Fruit fly (Drosophila melanogaster) whole organism, embryonic: ENCODE data around the gene Rpn12.

Experiments used
- Adf1 ChIP-seq: fragments of 200-800 bp; sonication (Bioruptor generic); IDR thresholded peaks from 2 replicates; pipeline ENCODE4 v1.3.6; 2022; ENCODE audit warnings: missing biosample characterization, missing genetic modification characterization
- Bdp1 ChIP-seq: fragments of 200-800 bp; sonication (Bioruptor generic); optimal IDR thresholded peaks from 3 replicates; lab custom pipeline; 2016; ENCODE audit warnings: missing biosample characterization, missing genetic modification characterization
- Blimp-1 ChIP-seq: fragments of 200-800 bp; sonication (Bioruptor generic); optimal IDR thresholded peaks from 3 replicates; lab custom pipeline; 2018; ENCODE audit warnings: missing biosample characterization, missing genetic modification characterization, mild to moderate bottlenecking, moderate library complexity, missing genetic modification reagents
- C15 ChIP-seq: fragments of 200-800 bp; sonication (Bioruptor generic); IDR thresholded peaks from 3 replicates; pipeline ENCODE4 v1.3.6; 2022; ENCODE audit warnings: missing biosample characterization, missing genetic modification characterization
- CG11504 ChIP-seq: fragments of 200-800 bp; sonication (Bioruptor generic); optimal IDR thresholded peaks from 3 replicates; lab custom pipeline; 2019; ENCODE audit warnings: missing biosample characterization, mild to moderate bottlenecking, missing genetic modification characterization, moderate library complexity
- CG11696 ChIP-seq: fragments of 200-800 bp; sonication (Bioruptor generic); IDR thresholded peaks from 2 replicates; pipeline ENCODE4 v1.3.6; 2022; ENCODE audit warnings: missing biosample characterization, missing genetic modification characterization
- CG12299 ChIP-seq: fragments of 200-800 bp; sonication (Bioruptor generic); optimal IDR thresholded peaks from 2 replicates; lab custom pipeline; 2018; ENCODE audit warnings: missing biosample characterization, mild to moderate bottlenecking, missing genetic modification characterization
- CG13123 ChIP-seq: fragments of 200-800 bp; sonication (Bioruptor generic); optimal IDR thresholded peaks from 2 replicates; lab custom pipeline; 2016; ENCODE audit warnings: missing biosample characterization, missing genetic modification characterization
- CG14050 ChIP-seq: fragments of 200-800 bp; sonication (Bioruptor generic); IDR thresholded peaks from 3 replicates; pipeline ENCODE4 v1.3.6; 2022; ENCODE audit warnings: missing biosample characterization, missing genetic modification characterization
- CG14710 ChIP-seq: fragments of 200-800 bp; sonication (Bioruptor generic); optimal IDR thresholded peaks from 3 replicates; lab custom pipeline; 2019; ENCODE audit warnings: missing biosample characterization, mild to moderate bottlenecking, missing genetic modification characterization, moderate library complexity
- CG15073 ChIP-seq: fragments of 200-800 bp; sonication (Bioruptor generic); optimal IDR thresholded peaks from 2 replicates; lab custom pipeline; 2016; ENCODE audit warnings: missing biosample characterization, missing genetic modification characterization
- CG17328 ChIP-seq: fragments of 200-800 bp; sonication (Bioruptor generic); IDR thresholded peaks from 2 replicates; pipeline ENCODE4 v1.3.6; 2022; ENCODE audit warnings: missing biosample characterization, missing genetic modification characterization
- CG17361 ChIP-seq: fragments of 200-800 bp; sonication (Bioruptor generic); IDR thresholded peaks from 3 replicates; pipeline ENCODE4 v1.3.6; 2022; ENCODE audit warnings: missing biosample characterization, missing genetic modification characterization
- CG17385 ChIP-seq: fragments of 200-800 bp; sonication (Bioruptor generic); optimal IDR thresholded peaks from 3 replicates; lab custom pipeline; 2018; ENCODE audit warnings: missing biosample characterization, mild to moderate bottlenecking, missing genetic modification characterization
- CG18476 ChIP-seq: fragments of 200-800 bp; sonication (Bioruptor generic); optimal IDR thresholded peaks from 2 replicates; lab custom pipeline; 2016; ENCODE audit warnings: missing biosample characterization, mild to moderate bottlenecking, missing genetic modification characterization
- CG2199 ChIP-seq: fragments of 200-800 bp; sonication (Bioruptor generic); IDR thresholded peaks from 3 replicates; pipeline ENCODE4 v1.3.6; 2022; ENCODE audit warnings: missing biosample characterization, missing genetic modification characterization
- CG3407 ChIP-seq: fragments of 200-800 bp; sonication (Bioruptor generic); optimal IDR thresholded peaks from 2 replicates; lab custom pipeline; 2018; ENCODE audit warnings: missing biosample characterization, mild to moderate bottlenecking, missing genetic modification characterization
- CG42726 ChIP-seq: fragments of 200-800 bp; sonication (Bioruptor generic); IDR thresholded peaks from 2 replicates; pipeline ENCODE4 v1.3.6; 2022; ENCODE audit warnings: missing biosample characterization, missing genetic modification characterization; ENCODE audit not compliant: partially characterized antibody
- CG5180 ChIP-seq: fragments of 200-800 bp; sonication (Bioruptor generic); optimal IDR thresholded peaks from 3 replicates; lab custom pipeline; 2017; ENCODE audit warnings: missing biosample characterization, missing genetic modification characterization, mild to moderate bottlenecking, moderate library complexity, missing genetic modification reagents
- CG6272 ChIP-seq: fragments of 200-800 bp; sonication (Bioruptor generic); IDR thresholded peaks from 2 replicates; pipeline ENCODE4 v1.3.6; 2022; ENCODE audit warnings: missing biosample characterization, missing genetic modification characterization
- CG6813 ChIP-seq: fragments of 200-800 bp; sonication (Bioruptor generic); optimal IDR thresholded peaks from 2 replicates; lab custom pipeline; 2017; ENCODE audit warnings: missing biosample characterization, missing genetic modification characterization, mild to moderate bottlenecking, moderate library complexity, missing genetic modification reagents
- CG6854 ChIP-seq: fragments of 200-800 bp; sonication (Bioruptor generic); optimal IDR thresholded peaks from 3 replicates; lab custom pipeline; 2017; ENCODE audit warnings: missing biosample characterization, mild to moderate bottlenecking, missing genetic modification characterization
- CG7928 ChIP-seq: fragments of 200-800 bp; sonication (Bioruptor generic); optimal IDR thresholded peaks from 2 replicates; lab custom pipeline; 2017; ENCODE audit warnings: missing biosample characterization, mild to moderate bottlenecking, missing genetic modification characterization
- CG8765 ChIP-seq: fragments of 200-800 bp; sonication (Bioruptor generic); IDR thresholded peaks from 2 replicates; pipeline ENCODE4 v1.3.6; 2022; ENCODE audit warnings: missing biosample characterization, missing genetic modification characterization
- CG8924 ChIP-seq: fragments of 200-800 bp; optimal IDR thresholded peaks from 3 replicates; lab custom pipeline; 2019; ENCODE audit warnings: missing biosample characterization, mild to moderate bottlenecking, missing genetic modification characterization, moderate library complexity
- CG9215 ChIP-seq: fragments of 200-800 bp; sonication (Bioruptor generic); IDR thresholded peaks from 2 replicates; pipeline ENCODE4 v1.3.6; 2022; ENCODE audit warnings: missing biosample characterization, missing genetic modification characterization
- CTCF ChIP-seq: fragments of 200-800 bp; sonication (Bioruptor generic); optimal IDR thresholded peaks from 2 replicates; lab custom pipeline; 2017; ENCODE audit warnings: missing biosample characterization, mild to moderate bottlenecking, missing genetic modification characterization, moderate library complexity
- D ChIP-seq, 2 experiments: fragments of 200-800 bp in 1 of 2; fragments of >200 bp in 1 of 2; sonication (Bioruptor generic) in 1 of 2; optimal IDR thresholded peaks; 2 replicates in 1 of 2; 3 replicates in 1 of 2; lab custom pipeline; 2017; ENCODE audit warnings: mild to moderate bottlenecking in 1 of 2, missing biosample characterization in 1 of 2, missing genetic modification characterization in 1 of 2, missing genetic modification reagents in 1 of 2
- Dad ChIP-seq: fragments of 200-800 bp; sonication (Bioruptor generic); optimal IDR thresholded peaks from 3 replicates; lab custom pipeline; 2016; ENCODE audit warnings: missing biosample characterization, missing genetic modification characterization
- Elba2 ChIP-seq: fragments of 200-800 bp; sonication (Bioruptor generic); optimal IDR thresholded peaks from 3 replicates; lab custom pipeline; 2016; ENCODE audit warnings: missing biosample characterization, missing genetic modification characterization
- Fer2 ChIP-seq: fragments of 200-800 bp; sonication (Bioruptor generic); optimal IDR thresholded peaks from 2 replicates; lab custom pipeline; 2018; ENCODE audit warnings: missing biosample characterization, mild to moderate bottlenecking, missing genetic modification characterization, moderate library complexity
- Gug ChIP-seq: fragments of 200-800 bp; sonication (Bioruptor generic); IDR thresholded peaks from 4 replicates; pipeline ENCODE4 v1.3.6; 2022; ENCODE audit warnings: missing biosample characterization, missing genetic modification characterization
- Hmr ChIP-seq: fragments of 200-800 bp; sonication (Bioruptor generic); optimal IDR thresholded peaks from 3 replicates; lab custom pipeline; 2017; ENCODE audit warnings: mild to moderate bottlenecking, missing biosample characterization, missing genetic modification reagents, missing genetic modification characterization
- MTF-1 ChIP-seq: fragments of 200-800 bp; sonication (Bioruptor generic); optimal IDR thresholded peaks from 2 replicates; lab custom pipeline; 2018; ENCODE audit warnings: missing biosample characterization, mild to moderate bottlenecking, missing genetic modification characterization, borderline replicate concordance
- Max ChIP-seq: fragments of 200-800 bp; sonication (Bioruptor generic); optimal IDR thresholded peaks from 2 replicates; lab custom pipeline; 2016; ENCODE audit warnings: missing biosample characterization, mild to moderate bottlenecking, missing genetic modification characterization
- Mrtf ChIP-seq: fragments of 200-800 bp; sonication (Bioruptor generic); IDR thresholded peaks from 3 replicates; pipeline ENCODE4 v1.3.6; 2022; ENCODE audit warnings: missing biosample characterization, missing genetic modification characterization
- Nf-YC ChIP-seq: fragments of 200-800 bp; optimal IDR thresholded peaks from 3 replicates; lab custom pipeline; 2019; ENCODE audit warnings: missing biosample characterization, mild to moderate bottlenecking, missing genetic modification characterization, moderate library complexity
- Scr ChIP-seq: fragments of 200-800 bp; sonication (Bioruptor generic); IDR thresholded peaks from 2 replicates; pipeline ENCODE4 v1.3.6; 2022; ENCODE audit warnings: missing biosample characterization, missing genetic modification characterization; ENCODE audit not compliant: partially characterized antibody
- Xrp1 ChIP-seq: fragments of 200-800 bp; sonication (Bioruptor generic); IDR thresholded peaks from 2 replicates; pipeline ENCODE4 v1.3.6; 2022; ENCODE audit warnings: missing biosample characterization, missing genetic modification characterization
- cad ChIP-seq: fragments of >200 bp; optimal IDR thresholded peaks from 2 replicates; lab custom pipeline; 2017; ENCODE audit warnings: missing biosample characterization, missing genetic modification characterization
- chinmo ChIP-seq: fragments of 200-800 bp; sonication (Bioruptor generic); IDR thresholded peaks from 4 replicates; pipeline ENCODE4 v1.3.6; 2022; ENCODE audit warnings: missing biosample characterization, missing genetic modification characterization; ENCODE audit not compliant: partially characterized antibody
- chm ChIP-seq: fragments of 200-800 bp; sonication (Bioruptor generic); IDR thresholded peaks from 2 replicates; pipeline ENCODE4 v1.3.6; 2022; ENCODE audit warnings: missing biosample characterization, missing genetic modification characterization
- croc ChIP-seq: fragments of 200-800 bp; sonication (Bioruptor generic); conservative IDR thresholded peaks from 3 replicates; pipeline ENCODE4 v1.3.6; 2022; ENCODE audit warnings: missing biosample characterization, missing genetic modification characterization
- gro ChIP-seq: fragments of 200-800 bp; sonication (Bioruptor generic); optimal IDR thresholded peaks from 2 replicates; lab custom pipeline; 2016; ENCODE audit warnings: missing biosample characterization, missing genetic modification characterization
- hth ChIP-seq: fragments of >200 bp; optimal IDR thresholded peaks from 2 replicates; lab custom pipeline; 2017; ENCODE audit warnings: inconsistent platforms
- mirr ChIP-seq: fragments of 200-800 bp; sonication (Bioruptor generic); optimal IDR thresholded peaks from 3 replicates; lab custom pipeline; 2018; ENCODE audit warnings: missing biosample characterization, mild to moderate bottlenecking, missing genetic modification characterization
- row ChIP-seq: fragments of 200-800 bp; sonication (Bioruptor generic); IDR thresholded peaks from 3 replicates; pipeline ENCODE4 v1.3.6; 2022; ENCODE audit warnings: missing biosample characterization, missing genetic modification characterization
- sens ChIP-seq: fragments of 200-800 bp; sonication (Bioruptor generic); peaks from one replicate; lab custom pipeline; 2016; ENCODE audit warnings: missing biosample characterization, missing genetic modification characterization
- sna ChIP-seq: fragments of 200-800 bp; sonication (Bioruptor generic); IDR thresholded peaks from 2 replicates; pipeline ENCODE4 v1.3.6; 2022; ENCODE audit warnings: missing biosample characterization, missing genetic modification characterization; ENCODE audit not compliant: partially characterized antibody
- tio ChIP-seq: fragments of 200-800 bp; sonication (Bioruptor generic); optimal IDR thresholded peaks from 2 replicates; lab custom pipeline; 2017; ENCODE audit warnings: missing biosample characterization, missing genetic modification characterization, inconsistent platforms
- tup ChIP-seq: fragments of 200-800 bp; sonication (Bioruptor generic); optimal IDR thresholded peaks from 2 replicates; lab custom pipeline; 2016; ENCODE audit warnings: missing biosample characterization, mild to moderate bottlenecking, missing genetic modification characterization, moderate library complexity

Gene Rpn12

dm6 chr3L:16542998-16543624 is 39.7 kb upstream of the Rpn12 start, which contains the start of gene CG43373 (continued):
- TF ChIP-seq CG11504 (tag; lab: Kevin White, UChicago): peak; percentile 19
- TF ChIP-seq CG12299 (tag; lab: Kevin White, UChicago): no peak
- no peak for TF ChIP-seq cad (GFP tag; lab: Kevin White, UChicago)
- TF ChIP-seq gro (GFP tag; lab: Kevin White, UChicago): no peak
- peak; percentile 41 for TF ChIP-seq sens
- no peak for TF ChIP-seq Xrp1 (GFP tag; lab: Robert Waterston, UW)
- TF ChIP-seq Dad (GFP tag; lab: Kevin White, UChicago): no peak
- 0 out of 2 replicates have a peak, but pooled peaks have one; percentile 9 for TF ChIP-seq CG11696 (GFP tag; lab: Robert Waterston, UW)
- TF ChIP-seq CG8765 (GFP tag; lab: Robert Waterston, UW): no peak
- no peak for TF ChIP-seq row (GFP tag; lab: Robert Waterston, UW)
- no peak for TF ChIP-seq chinmo
- no peak for TF ChIP-seq CG6272
- no peak for TF ChIP-seq Scr (GFP tag; lab: Robert Waterston, UW)
- TF ChIP-seq Elba2 (GFP tag; lab: Kevin White, UChicago): no peak
- TF ChIP-seq Hmr (GFP tag; lab: Kevin White, UChicago): peak; percentile 35
- TF ChIP-seq CG17361 (GFP tag; lab: Robert Waterston, UW): no peak
- no peak for TF ChIP-seq tio (GFP tag; lab: Kevin White, UChicago)
- TF ChIP-seq croc (GFP tag; lab: Robert Waterston, UW): no peak
- TF ChIP-seq CG17328 (GFP tag; lab: Robert Waterston, UW): 0 out of 2 replicates have a peak, but pooled peaks have one; percentile 21
- no peak for TF ChIP-seq CG8924 (tag; lab: Kevin White, UChicago)
- no peak for TF ChIP-seq CG14710 (tag; lab: Kevin White, UChicago)
- no peak for TF ChIP-seq Adf1
- no peak for TF ChIP-seq CG3407 (GFP tag; lab: Kevin White, UChicago)
- no peak for TF ChIP-seq Nf-YC (tag; lab: Kevin White, UChicago)
- no peak for TF ChIP-seq chm (GFP tag; lab: Robert Waterston, UW)
- peak; percentile 16 for TF ChIP-seq mirr (GFP tag; lab: Kevin White, UChicago)
- peak; percentile 34 for TF ChIP-seq CG17385 (GFP tag; lab: Kevin White, UChicago)
- TF ChIP-seq CG2199: no peak
- no peak for TF ChIP-seq hth (lab: Kevin White, UChicago)
- no peak for TF ChIP-seq CG6813 (GFP tag; lab: Kevin White, UChicago)
- no peak for TF ChIP-seq Bdp1 (GFP tag; lab: Kevin White, UChicago)
- TF ChIP-seq Mrtf (GFP tag; lab: Robert Waterston, UW): no peak
- no peak for TF ChIP-seq CG18476 (GFP tag; lab: Kevin White, UChicago)
- no peak for TF ChIP-seq CG14050 (GFP tag; lab: Robert Waterston, UW)
- TF ChIP-seq D (optimal IDR thresholded peaks at IDR 0.05; lab: Kevin White, UChicago): no peak
- no peak for TF ChIP-seq D (GFP tag; optimal IDR thresholded peaks at IDR 0.05; lab: Kevin White, UChicago)
- no peak for TF ChIP-seq MTF-1
- peak; percentile 97 for TF ChIP-seq Blimp-1
- TF ChIP-seq Gug (GFP tag; lab: Robert Waterston, UW): no peak
- no peak for TF ChIP-seq Fer2
- no peak for TF ChIP-seq CTCF (GFP tag; lab: Kevin White, UChicago)
- TF ChIP-seq CG42726 (GFP tag; lab: Robert Waterston, UW): no peak
- TF ChIP-seq tup (GFP tag; lab: Kevin White, UChicago): no peak
- TF ChIP-seq sna (GFP tag; lab: Robert Waterston, UW): no peak
- peak; percentile 22 for TF ChIP-seq CG6854
- TF ChIP-seq Max: no peak
- no peak for TF ChIP-seq CG13123 (GFP tag; lab: Kevin White, UChicago)
- TF ChIP-seq CG9215: no peak
- TF ChIP-seq C15 (GFP tag; lab: Robert Waterston, UW): no peak
- no peak for TF ChIP-seq CG7928 (GFP tag; lab: Kevin White, UChicago)
- TF ChIP-seq CG15073 (GFP tag; lab: Kevin White, UChicago): no peak
- TF ChIP-seq CG5180 (GFP tag; lab: Kevin White, UChicago): peak; percentile 63
